Worm (Caenorhabditis elegans): ENCODE data around the gene mrpl-4.

mrpl-4 gene

ce11 chrV:8467031-8467430, at the start of gene mrpl-4:
Gene mrpl-4 (plus strand): TSS chrV:8467265.
- TF ChIP-seq ceh-16 (tag; optimal IDR thresholded peaks at IDR 0.05) (no peak), elt-2 (tag; optimal IDR thresholded peaks at IDR 0.05) (no peak), pha-4 (tag; optimal IDR thresholded peaks at IDR 0.05) (no peak), eor-1 (tag; optimal IDR thresholded peaks at IDR 0.05) (no peak), nhr-23 (tag; optimal IDR thresholded peaks at IDR 0.05) (no peak), ceh-9 (tag; optimal IDR thresholded peaks at IDR 0.05) (no peak), ztf-11 (tag; optimal IDR thresholded peaks at IDR 0.05) (no peak), fkh-2 (tag; optimal IDR thresholded peaks at IDR 0.05) (no peak)

- TF ChIP-seq nfya-1 (tag; optimal IDR thresholded peaks at IDR 0.05; ENCODE audit: insufficient read depth) (peak; percentile 69), unc-62 (GFP tag; optimal IDR thresholded peaks at IDR 0.05) (no peak)
These were observed 49.8 kb upstream of the mrpl-4 start for ce11 chrV:8417271-8417670.

ce11 chrV:8424840-8425814, 41.9 kb upstream of the mrpl-4 start:
- TF ChIP-seq egl-5 (tag; optimal IDR thresholded peaks at IDR 0.05), result no peak
- TF ChIP-seq elt-3 (tag; optimal IDR thresholded peaks at IDR 0.05), result no peak
- TF ChIP-seq pha-4 (tag; optimal IDR thresholded peaks at IDR 0.05), result peak; percentile 73
- TF ChIP-seq elt-2 (tag; optimal IDR thresholded peaks at IDR 0.05), result peak; percentile 92
- TF ChIP-seq fkh-10 (GFP tag; optimal IDR thresholded peaks at IDR 0.05), result no peak
- peak; percentile 9 for TF ChIP-seq jun-1 (tag; optimal IDR thresholded peaks at IDR 0.05)
- peak; percentile 14 for TF ChIP-seq nhr-25 (tag; optimal IDR thresholded peaks at IDR 0.05)
- TF ChIP-seq elt-1 (tag; optimal IDR thresholded peaks at IDR 0.05), result no peak
- TF ChIP-seq ama-1 (optimal IDR thresholded peaks at IDR 0.05), result peak; percentile 16
- TF ChIP-seq pqm-1 (tag; optimal IDR thresholded peaks at IDR 0.05), result peak; percentile 88
- TF ChIP-seq ztf-4 (tag; optimal IDR thresholded peaks at IDR 0.05), result peak; percentile 23
- TF ChIP-seq nhr-12 (tag; optimal IDR thresholded peaks at IDR 0.05), result no peak
- TF ChIP-seq egl-27 (tag; optimal IDR thresholded peaks at IDR 0.05), result no peak

- peak; percentile 14 for TF ChIP-seq pha-4 (tag; optimal IDR thresholded peaks at IDR 0.05)
- peak; percentile 37 for TF ChIP-seq nfya-1 (tag; optimal IDR thresholded peaks at IDR 0.05; ENCODE audit: insufficient read depth)
- no peak for TF ChIP-seq ceh-9 (tag; optimal IDR thresholded peaks at IDR 0.05)
These were observed 40.9 kb upstream of the mrpl-4 start for ce11 chrV:8426210-8426609.

ce11 chrV:8426741-8427457, 40.2 kb upstream of the mrpl-4 start:
- no peak for TF ChIP-seq ama-1 (optimal IDR thresholded peaks at IDR 0.05)
- TF ChIP-seq nhr-25 (tag; optimal IDR thresholded peaks at IDR 0.05), result peak; percentile 3
- TF ChIP-seq unc-62 (GFP tag; optimal IDR thresholded peaks at IDR 0.05), result no peak
- TF ChIP-seq pqm-1 (tag; optimal IDR thresholded peaks at IDR 0.05), result peak; percentile 23
- peak; percentile 37 for TF ChIP-seq nhr-23 (tag; optimal IDR thresholded peaks at IDR 0.05)
- no peak for TF ChIP-seq unc-39 (tag; optimal IDR thresholded peaks at IDR 0.05)
- no peak for TF ChIP-seq nfya-1 (tag; optimal IDR thresholded peaks at IDR 0.05; ENCODE audit: insufficient read depth)
- TF ChIP-seq ceh-28 (tag; optimal IDR thresholded peaks at IDR 0.05), result no peak
- TF ChIP-seq fos-1 (tag; optimal IDR thresholded peaks at IDR 0.05), result no peak
- no peak for TF ChIP-seq snpc-4 (tag; optimal IDR thresholded peaks at IDR 0.05)
- TF ChIP-seq elt-2 (tag; optimal IDR thresholded peaks at IDR 0.05), result peak; percentile 75
- TF ChIP-seq nhr-76 (tag; optimal IDR thresholded peaks at IDR 0.05), result no peak
- TF ChIP-seq jun-1 (tag; optimal IDR thresholded peaks at IDR 0.05), result peak; percentile 7
- no peak for TF ChIP-seq nhr-237 (tag; optimal IDR thresholded peaks at IDR 0.05)
- no peak for TF ChIP-seq ceh-9 (tag; optimal IDR thresholded peaks at IDR 0.05)
- TF ChIP-seq ceh-16 (tag; optimal IDR thresholded peaks at IDR 0.05), result no peak
- no peak for TF ChIP-seq nhr-12 (tag; optimal IDR thresholded peaks at IDR 0.05)
- peak; percentile 55 for TF ChIP-seq nhr-43 (tag; optimal IDR thresholded peaks at IDR 0.05; ENCODE audit: poor library complexity, severe bottlenecking)
- no peak for TF ChIP-seq elt-3 (tag; optimal IDR thresholded peaks at IDR 0.05)
